Fruit fly (Drosophila melanogaster): Measurements from ENCODE around the gene CG7600.
A peak's percentile ranks its signal among the peaks of the same experiment; 100 is the strongest.

The CG7600 gene

DNA sequence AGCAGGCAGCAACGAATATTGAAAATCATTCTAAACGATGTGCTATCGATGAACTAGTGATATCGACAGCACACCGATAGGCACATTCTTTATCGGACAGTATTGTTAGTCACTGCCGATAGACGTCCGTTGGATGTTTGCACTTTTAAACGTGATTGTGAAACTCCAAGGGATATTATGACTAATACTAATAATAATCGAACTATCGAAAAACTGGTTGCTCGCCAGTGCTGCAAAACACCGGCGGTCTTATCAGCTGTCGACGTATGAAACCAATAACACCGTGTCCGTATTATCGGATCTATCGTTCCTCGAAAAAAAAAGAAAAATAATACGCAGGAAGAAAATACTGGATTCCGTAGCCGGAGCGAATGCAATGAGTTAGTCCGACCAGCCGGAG, at the start of gene CG7600, which contains the start of gene Ube3a (continued):
- TF ChIP-seq CG1647 (GFP tag; optimal IDR thresholded peaks at IDR 0.05) (no peak), Hey (tag; optimal IDR thresholded peaks at IDR 0.05) (no peak), sna (GFP tag; IDR thresholded peaks at IDR 0.05; ENCODE audit: partially characterized antibody) (peak; percentile 100), chinmo (GFP tag; IDR thresholded peaks at IDR 0.05; ENCODE audit: partially characterized antibody) (peak; percentile 100), CG12155 (GFP tag; optimal IDR thresholded peaks at IDR 0.05) (peak; percentile 23), CG12299 (tag; optimal IDR thresholded peaks at IDR 0.05) (peak; percentile 42), Elba2 (GFP tag; optimal IDR thresholded peaks at IDR 0.05) (peak; percentile 60), Fer2 (tag; optimal IDR thresholded peaks at IDR 0.05) (no peak), ci (GFP tag; IDR thresholded peaks at IDR 0.05) (peak; percentile 47; the same call in 1 of the 3 replicates), NFAT (GFP tag; IDR thresholded peaks at IDR 0.05) (peak; percentile 31; the same call in 1 of the 2 replicates), sc (optimal IDR thresholded peaks at IDR 0.05) (no peak), sc (GFP tag; optimal IDR thresholded peaks at IDR 0.05) (no peak), wor (GFP tag; IDR thresholded peaks at IDR 0.05) (no peak), PHDP (tag; optimal IDR thresholded peaks at IDR 0.05) (peak; percentile 48), CG12219 (GFP tag; optimal IDR thresholded peaks at IDR 0.05) (no peak), CG7987 (GFP tag; optimal IDR thresholded peaks at IDR 0.05) (peak; percentile 62), Scr (GFP tag; IDR thresholded peaks at IDR 0.05; ENCODE audit: partially characterized antibody) (peak; percentile 98), H15 (GFP tag; IDR thresholded peaks at IDR 0.05) (no peak), caup (GFP tag; optimal IDR thresholded peaks at IDR 0.05; ENCODE audit: severe bottlenecking) (peak; percentile 53), trh (GFP tag; optimal IDR thresholded peaks at IDR 0.05) (no peak), CG7357 (GFP tag; IDR thresholded peaks at IDR 0.05) (no peak), Ssrp (tag; optimal IDR thresholded peaks at IDR 0.05) (no peak), btn (GFP tag; optimal IDR thresholded peaks at IDR 0.05) (no peak), B-H1 (GFP tag; IDR thresholded peaks at IDR 0.05) (no peak), CG9797 (GFP tag; optimal IDR thresholded peaks at IDR 0.05) (peak; percentile 71), exex (tag; optimal IDR thresholded peaks at IDR 0.05) (peak; percentile 65), Hand (GFP tag; optimal IDR thresholded peaks at IDR 0.05) (peak; percentile 28), GATAe (GFP tag; conservative IDR thresholded peaks at IDR 0.05) (peak; percentile 63), Bgb (GFP tag; IDR thresholded peaks at IDR 0.05; ENCODE audit: partially characterized antibody) (peak; percentile 100), row (GFP tag; IDR thresholded peaks at IDR 0.05) (peak; percentile 26; the same call in 2 of the 3 replicates), Doc3 (GFP tag; IDR thresholded peaks at IDR 0.05; ENCODE audit: partially characterized antibody) (peak; percentile 99), CG1792 (GFP tag; optimal IDR thresholded peaks at IDR 0.05) (no peak), Hr51 (GFP tag; optimal IDR thresholded peaks at IDR 0.05) (peak; percentile 5 to 33), Atf-2 (GFP tag; optimal IDR thresholded peaks at IDR 0.05) (peak; percentile 19), CG6254 (GFP tag; optimal IDR thresholded peaks at IDR 0.05) (peak; percentile 31), CG14014 (GFP tag; IDR thresholded peaks at IDR 0.05) (no peak), CG6765 (GFP tag; optimal IDR thresholded peaks at IDR 0.05) (no peak), CG9609 (GFP tag; optimal IDR thresholded peaks at IDR 0.05) (no peak), CG7928 (GFP tag; optimal IDR thresholded peaks at IDR 0.05) (peak; percentile 5), CG31224 (GFP tag; IDR thresholded peaks at IDR 0.05) (no peak), mld (GFP tag; IDR thresholded peaks at IDR 0.05; ENCODE audit: partially characterized antibody) (peak; percentile 100), CG12071 (GFP tag; optimal IDR thresholded peaks at IDR 0.05) (peak; percentile 7), salm (tag; optimal IDR thresholded peaks at IDR 0.05) (peak; percentile 28), gcm (GFP tag; optimal IDR thresholded peaks at IDR 0.05) (peak; percentile 2), emc (GFP tag; optimal IDR thresholded peaks at IDR 0.05) (no peak), luna (GFP tag; optimal IDR thresholded peaks at IDR 0.05) (no peak), ash1 (GFP tag; optimal IDR thresholded peaks at IDR 0.05) (peak; percentile 21), CG8089 (GFP tag; optimal IDR thresholded peaks at IDR 0.05) (no peak), CG32532 (GFP tag; IDR thresholded peaks at IDR 0.05) (no peak), MTF-1 (GFP tag; optimal IDR thresholded peaks at IDR 0.05; ENCODE audit: borderline replicate concordance) (peak; percentile 3)
